Worm (Caenorhabditis elegans) whole organism, L4 larva: ENCODE results near the gene srh-70.

Source experiments
- F10B5.3 ChIP-seq: sonication (generic microtip); optimal IDR thresholded peaks from 2 replicates; lab custom pipeline; 2016; ENCODE audit warnings: mild to moderate bottlenecking, missing genetic modification characterization, missing compliant biosample characterization
- F26F4.8 ChIP-seq: fragments of 200-800 bp; sonication (Bioruptor generic); conservative IDR thresholded peaks from 2 replicates; pipeline ENCODE4 v1.3.6; 2022; ENCODE audit warnings: missing genetic modification characterization, missing compliant biosample characterization
- F49E8.2 ChIP-seq: sonication (generic microtip); optimal IDR thresholded peaks from 2 replicates; lab custom pipeline; 2016; ENCODE audit warnings: missing compliant biosample characterization, mild to moderate bottlenecking, missing genetic modification characterization, borderline replicate concordance
- R02D3.7 ChIP-seq: fragments of 150-350 bp; sonication (generic microtip); optimal IDR thresholded peaks from 3 replicates; lab custom pipeline; 2014; ENCODE audit warnings: missing biosample characterization, missing genetic modification characterization
- T20F7.1 ChIP-seq: fragments of 200-800 bp; sonication (Bioruptor generic); optimal IDR thresholded peaks from 2 replicates; lab custom pipeline; 2018; ENCODE audit warnings: mild to moderate bottlenecking, missing genetic modification characterization, missing compliant biosample characterization
- T26A8.4 ChIP-seq: fragments of 200-800 bp; sonication (Bioruptor generic); IDR thresholded peaks from 2 replicates; pipeline ENCODE4 v1.3.6; 2022; ENCODE audit warnings: missing genetic modification characterization, missing compliant biosample characterization
- Y105C5A.15 ChIP-seq: fragments of 200-800 bp; sonication (Bioruptor generic); IDR thresholded peaks from 2 replicates; pipeline ENCODE4 v1.3.6; 2022; ENCODE audit warnings: missing genetic modification characterization, missing compliant biosample characterization
- Y5F2A.4 ChIP-seq: fragments of 200-800 bp; sonication (Bioruptor generic); optimal IDR thresholded peaks from 2 replicates; lab custom pipeline; 2018; ENCODE audit warnings: mild to moderate bottlenecking, missing genetic modification characterization, missing compliant biosample characterization
- ZK546.5 ChIP-seq, 2 experiments: sonication (generic microtip); optimal IDR thresholded peaks; 2 replicates each; lab custom pipeline; 2017; ENCODE audit warnings: missing biosample characterization in 2 of 2, missing genetic modification characterization in 2 of 2
- aha-1 ChIP-seq: fragments of 150-350 bp; peaks from one replicate; lab custom pipeline; 2014; ENCODE audit warnings: missing biosample characterization, missing genetic modification characterization
- arid-1 ChIP-seq: fragments of 200-800 bp; sonication (Bioruptor generic); conservative IDR thresholded peaks from 2 replicates; pipeline ENCODE4 v1.3.6; 2022; ENCODE audit warnings: missing genetic modification reagents, missing genetic modification characterization, missing compliant biosample characterization
- ceh-32 ChIP-seq: sonication (generic microtip); optimal IDR thresholded peaks from 2 replicates; lab custom pipeline; 2016; ENCODE audit warnings: mild to moderate bottlenecking, missing genetic modification characterization, missing compliant biosample characterization; ENCODE audit not compliant: poor library complexity
- ceh-44 ChIP-seq: fragments of 200-800 bp; sonication (Bioruptor generic); IDR thresholded peaks from 2 replicates; pipeline ENCODE4 v1.3.6; 2022; ENCODE audit warnings: missing genetic modification reagents, missing genetic modification characterization, missing compliant biosample characterization
- ceh-62 ChIP-seq: sonication (generic microtip); optimal IDR thresholded peaks from 2 replicates; lab custom pipeline; 2017; ENCODE audit warnings: missing biosample characterization, missing genetic modification characterization
- cey-2 ChIP-seq: sonication (generic microtip); optimal IDR thresholded peaks from 3 replicates; lab custom pipeline; 2017; ENCODE audit warnings: missing genetic modification characterization, mild to moderate bottlenecking, missing compliant biosample characterization, antibody characterized with exemption, borderline replicate concordance; ENCODE audit not compliant: insufficient read depth
- ctbp-1 ChIP-seq: fragments of 200-800 bp; sonication (Bioruptor generic); IDR thresholded peaks from 2 replicates; pipeline ENCODE4 v1.3.6; 2022; ENCODE audit warnings: missing genetic modification reagents, missing genetic modification characterization, missing compliant biosample characterization
- daf-12 ChIP-seq: fragments of 150-350 bp; optimal IDR thresholded peaks from 2 replicates; lab custom pipeline; 2014; ENCODE audit warnings: missing biosample characterization, missing genetic modification reagents, missing genetic modification characterization
- daf-19 ChIP-seq: fragments of 200-800 bp; sonication (Bioruptor generic); conservative IDR thresholded peaks from 2 replicates; pipeline ENCODE4 v1.3.6; 2022; ENCODE audit warnings: missing genetic modification characterization, missing compliant biosample characterization
- daf-8 ChIP-seq: fragments of 200-800 bp; sonication (Bioruptor generic); IDR thresholded peaks from 2 replicates; pipeline ENCODE4 v1.3.6; 2022; ENCODE audit warnings: missing genetic modification characterization, missing compliant biosample characterization
- dmd-6 ChIP-seq: fragments of 200-800 bp; sonication (Bioruptor generic); IDR thresholded peaks from 2 replicates; pipeline ENCODE4 v1.3.6; 2022; ENCODE audit warnings: missing genetic modification reagents, missing genetic modification characterization, missing compliant biosample characterization
- dmd-8 ChIP-seq: fragments of 200-800 bp; sonication (Bioruptor generic); IDR thresholded peaks from 2 replicates; pipeline ENCODE4 v1.3.6; 2022; ENCODE audit warnings: missing genetic modification characterization, missing compliant biosample characterization
- dpl-1 ChIP-seq: fragments of 150-350 bp; optimal IDR thresholded peaks from 2 replicates; lab custom pipeline; 2014; ENCODE audit warnings: missing biosample characterization, missing genetic modification reagents, missing genetic modification characterization
- dve-1 ChIP-seq: sonication (generic microtip); optimal IDR thresholded peaks from 2 replicates; lab custom pipeline; 2017; ENCODE audit warnings: antibody characterized with exemption, mild to moderate bottlenecking, missing genetic modification characterization, missing compliant biosample characterization; ENCODE audit not compliant: insufficient read depth
- hif-1 ChIP-seq, 2 experiments: sonication (generic microtip); optimal IDR thresholded peaks; 2 replicates each; lab custom pipeline; 2016 to 2017; ENCODE audit warnings: missing compliant biosample characterization in 2 of 2, missing genetic modification characterization in 2 of 2, missing genetic modification reagents in 2 of 2, missing genotype in 2 of 2, mild to moderate bottlenecking in 1 of 2
- hlh-11 ChIP-seq: fragments of 200-800 bp; sonication (Bioruptor generic); optimal IDR thresholded peaks from 2 replicates; lab custom pipeline; 2018; ENCODE audit warnings: mild to moderate bottlenecking, missing genetic modification characterization, missing compliant biosample characterization
- hmg-1.1 ChIP-seq: fragments of 200-800 bp; sonication (Bioruptor generic); IDR thresholded peaks from 2 replicates; pipeline ENCODE4 v1.3.6; 2022; ENCODE audit warnings: missing genetic modification reagents, missing genetic modification characterization, missing compliant biosample characterization
- lin-1 ChIP-seq: fragments of 200-800 bp; sonication (Bioruptor generic); IDR thresholded peaks from 2 replicates; pipeline ENCODE4 v1.3.6; 2022; ENCODE audit warnings: missing genetic modification reagents, missing genetic modification characterization, missing compliant biosample characterization
- lin-13 ChIP-seq: fragments of 150-350 bp; optimal IDR thresholded peaks from 2 replicates; lab custom pipeline; 2014; ENCODE audit warnings: missing biosample characterization, missing genetic modification reagents, missing genetic modification characterization
- lin-29 ChIP-seq: fragments of 200-800 bp; sonication (Bioruptor generic); IDR thresholded peaks from 2 replicates; pipeline ENCODE4 v1.3.6; 2022; ENCODE audit warnings: missing genetic modification reagents, missing genetic modification characterization, missing compliant biosample characterization
- lin-38 ChIP-seq: fragments of 200-800 bp; sonication (Bioruptor generic); IDR thresholded peaks from 2 replicates; pipeline ENCODE4 v1.3.6; 2022; ENCODE audit warnings: missing genetic modification reagents, missing genetic modification characterization, missing compliant biosample characterization
- lin-39 ChIP-seq: fragments of 150-350 bp; optimal IDR thresholded peaks from 2 replicates; lab custom pipeline; 2014; ENCODE audit warnings: missing biosample characterization, missing genetic modification reagents, missing genetic modification characterization
- madf-9 ChIP-seq: fragments of 200-800 bp; sonication (Bioruptor generic); conservative IDR thresholded peaks from 2 replicates; pipeline ENCODE4 v1.3.6; 2022; ENCODE audit warnings: missing genetic modification reagents, missing genetic modification characterization, missing compliant biosample characterization
- mdt-29 ChIP-seq: fragments of 200-800 bp; sonication (Bioruptor generic); IDR thresholded peaks from 2 replicates; pipeline ENCODE4 v1.3.6; 2022; ENCODE audit warnings: missing genetic modification reagents, missing genetic modification characterization, missing compliant biosample characterization
- mxl-2 ChIP-seq: fragments of 200-800 bp; sonication (Bioruptor generic); conservative IDR thresholded peaks from 2 replicates; pipeline ENCODE4 v1.3.6; 2022; ENCODE audit warnings: missing genetic modification reagents, missing genetic modification characterization, missing compliant biosample characterization
- nhr-10 ChIP-seq: fragments of 150-350 bp; optimal IDR thresholded peaks from 2 replicates; lab custom pipeline; 2014; ENCODE audit warnings: missing biosample characterization, missing genetic modification characterization
- nhr-237 ChIP-seq: sonication (generic microtip); optimal IDR thresholded peaks from 2 replicates; lab custom pipeline; 2017; ENCODE audit warnings: missing biosample characterization, missing genetic modification characterization
- nhr-25 ChIP-seq: sonication (generic microtip); optimal IDR thresholded peaks from 2 replicates; lab custom pipeline; 2017; ENCODE audit warnings: missing genetic modification characterization, mild to moderate bottlenecking, missing compliant biosample characterization, antibody characterized with exemption, moderate library complexity, borderline replicate concordance; ENCODE audit not compliant: insufficient read depth
- nhr-48 ChIP-seq: sonication (generic microtip); optimal IDR thresholded peaks from 2 replicates; lab custom pipeline; 2016; ENCODE audit warnings: mild to moderate bottlenecking, missing genetic modification characterization, missing compliant biosample characterization
- php-3 ChIP-seq: fragments of 200-800 bp; sonication (Bioruptor generic); IDR thresholded peaks from 2 replicates; pipeline ENCODE4 v1.3.6; 2022; ENCODE audit warnings: missing genetic modification reagents, missing genetic modification characterization, missing compliant biosample characterization
- saeg-2 ChIP-seq: fragments of 200-800 bp; sonication (Bioruptor generic); IDR thresholded peaks from 2 replicates; pipeline ENCODE4 v1.3.6; 2022; ENCODE audit warnings: missing genetic modification reagents, missing genetic modification characterization, missing compliant biosample characterization
- set-16 ChIP-seq: fragments of 200-800 bp; sonication (Bioruptor generic); IDR thresholded peaks from 2 replicates; pipeline ENCODE4 v1.3.6; 2022; ENCODE audit warnings: missing genetic modification reagents, missing genetic modification characterization, missing compliant biosample characterization
- spr-1 ChIP-seq: sonication (generic microtip); optimal IDR thresholded peaks from 2 replicates; lab custom pipeline; 2016; ENCODE audit warnings: mild to moderate bottlenecking, missing genetic modification characterization, missing compliant biosample characterization
- spr-3 ChIP-seq: fragments of 200-800 bp; sonication (Bioruptor generic); optimal IDR thresholded peaks from 2 replicates; lab custom pipeline; 2018; ENCODE audit warnings: mild to moderate bottlenecking, missing genetic modification characterization, missing compliant biosample characterization
- tra-1 ChIP-seq: fragments of 200-800 bp; sonication (Bioruptor generic); IDR thresholded peaks from 2 replicates; pipeline ENCODE4 v1.3.6; 2022; ENCODE audit warnings: missing genetic modification reagents, missing genetic modification characterization, missing compliant biosample characterization
- unc-130 ChIP-seq: sonication (generic microtip); optimal IDR thresholded peaks from 2 replicates; lab custom pipeline; 2016; ENCODE audit warnings: missing genetic modification reagents, missing genetic modification characterization, missing compliant biosample characterization
- unc-39 ChIP-seq: sonication (generic microtip); optimal IDR thresholded peaks from 2 replicates; lab custom pipeline; 2017; ENCODE audit warnings: missing biosample characterization, missing genetic modification characterization
- unc-62 ChIP-seq, 3 experiments: fragments of 150-350 bp in 1 of 3; sonication (generic microtip); optimal IDR thresholded peaks in 2 of 3; peaks in 1 of 3; 1 replicate in 1 of 3; 2 replicates in 2 of 3; lab custom pipeline; 2014 to 2017; ENCODE audit warnings: missing biosample characterization in 3 of 3, missing genetic modification characterization in 3 of 3, missing genetic modification reagents in 3 of 3, missing genotype in 1 of 3
- zag-1 ChIP-seq: fragments of 150-350 bp; optimal IDR thresholded peaks from 2 replicates; lab custom pipeline; 2014; ENCODE audit warnings: missing biosample characterization, missing genetic modification characterization
- zip-2 ChIP-seq: fragments of 150-350 bp; optimal IDR thresholded peaks from 2 replicates; lab custom pipeline; 2014; ENCODE audit warnings: missing biosample characterization, missing genetic modification characterization
- ztf-7 ChIP-seq: fragments of 150-350 bp; optimal IDR thresholded peaks from 2 replicates; lab custom pipeline; 2014; ENCODE audit warnings: missing biosample characterization, missing genetic modification characterization

The srh-70 gene

ce11 chrII:12518809-12519344 is at the start of gene srh-70:
srh-70 (minus strand) TSS chrII:12518859.
- TF ChIP-seq Y5F2A.4 (GFP tag; lab: Kevin White, UChicago) (no peak), lin-1 (peak; percentile 49; the same call in 1 of the 2 replicates), ztf-7 (no peak), ceh-44 (no peak), F26F4.8 (GFP tag; lab: Robert Waterston, UW) (no peak), lin-39 (tag; lab: Kevin White, UChicago) (no peak), hmg-1.1 (no peak), ZK546.5 (tag; optimal IDR thresholded peaks at IDR 0.05; lab: Kevin White, UChicago) (no peak), set-16 (peak; percentile 69), nhr-48 (peak; percentile 65), spr-1 (peak; percentile 36), F10B5.3 (no peak), zip-2 (tag; lab: Kevin White, UChicago) (no peak), nhr-25 (tag; lab: Kevin White, UChicago) (no peak), ceh-62 (tag; lab: Kevin White, UChicago) (no peak), daf-12 (tag; lab: Kevin White, UChicago) (no peak), ceh-32 (tag; lab: Kevin White, UChicago) (no peak), lin-38 (GFP tag; lab: Robert Waterston, UW) (0 out of 2 replicates have a peak, but pooled peaks have one; percentile 50), lin-13 (GFP tag; lab: Kevin White, UChicago) (no peak), mxl-2 (peak; percentile 70), nhr-10 (tag; lab: Kevin White, UChicago) (no peak), dmd-6 (GFP tag; lab: Robert Waterston, UW) (peak; percentile 98), daf-8 (GFP tag; lab: Robert Waterston, UW) (no peak), madf-9 (GFP tag; lab: Robert Waterston, UW) (no peak), Y105C5A.15 (no peak), unc-39 (tag; lab: Kevin White, UChicago) (no peak), unc-62 (GFP tag; optimal IDR thresholded peaks at IDR 0.05 in 1 of 2; lab: Kevin White, UChicago) (peak; percentile 69 to 97), unc-62 (tag; optimal IDR thresholded peaks at IDR 0.05; lab: Kevin White, UChicago) (no peak), hif-1 (tag; optimal IDR thresholded peaks at IDR 0.05; lab: Kevin White, UChicago) (peak; percentile 31 to 36), nhr-237 (tag; lab: Kevin White, UChicago) (no peak), ctbp-1 (GFP tag; lab: Robert Waterston, UW) (peak; percentile 44; the same call in 1 of the 2 replicates), saeg-2 (GFP tag; lab: Robert Waterston, UW) (peak; percentile 82; the same call in 1 of the 2 replicates), daf-19 (GFP tag; lab: Robert Waterston, UW) (no peak), mdt-29 (GFP tag; lab: Robert Waterston, UW) (peak; percentile 97), hlh-11 (tag; lab: Kevin White, UChicago) (peak; percentile 90), dve-1 (tag; lab: Kevin White, UChicago) (peak; percentile 95), arid-1 (GFP tag; lab: Robert Waterston, UW) (no peak), R02D3.7 (tag; lab: Kevin White, UChicago) (no peak), unc-130 (GFP tag; lab: Kevin White, UChicago) (no peak), zag-1 (tag; lab: Kevin White, UChicago) (no peak), dpl-1 (GFP tag; lab: Kevin White, UChicago) (no peak), php-3 (GFP tag; lab: Robert Waterston, UW) (peak; percentile 95), lin-29 (no peak), cey-2 (tag; lab: Kevin White, UChicago) (no peak), spr-3 (GFP tag; lab: Kevin White, UChicago) (no peak), dmd-8 (GFP tag; lab: Robert Waterston, UW) (no peak), tra-1 (GFP tag; lab: Robert Waterston, UW) (peak; percentile 91), F49E8.2 (tag; lab: Kevin White, UChicago) (no peak), aha-1 (peak; percentile 74), T26A8.4 (GFP tag; lab: Robert Waterston, UW) (peak; percentile 64), T20F7.1 (GFP tag; lab: Kevin White, UChicago) (peak; percentile 71)
